Worm (Caenorhabditis elegans) whole organism, L2 larva: ENCODE results near the gene mlt-9.

Source experiments
- R02D3.7 ChIP-seq: fragments of 150-350 bp; optimal IDR thresholded peaks from 2 replicates; lab custom pipeline; 2014; ENCODE audit warnings: missing biosample characterization, missing genetic modification characterization
- egl-27 ChIP-seq: sonication (generic microtip); optimal IDR thresholded peaks from 3 replicates; lab custom pipeline; 2017; ENCODE audit warnings: missing biosample characterization, missing genetic modification reagents, missing genetic modification characterization
- fos-1 ChIP-seq: fragments of 150-350 bp; optimal IDR thresholded peaks from 2 replicates; lab custom pipeline; 2014; ENCODE audit warnings: missing biosample characterization, missing genetic modification characterization
- mab-5 ChIP-seq: fragments of 150-350 bp; optimal IDR thresholded peaks from 2 replicates; lab custom pipeline; 2014; ENCODE audit warnings: missing biosample characterization, missing genetic modification characterization
- mdl-1 ChIP-seq, 2 experiments: fragments of 150-350 bp in 1 of 2; sonication (generic microtip) in 1 of 2; optimal IDR thresholded peaks; 2 replicates each; lab custom pipeline; 2017; ENCODE audit warnings: missing biosample characterization in 2 of 2, missing genetic modification characterization in 2 of 2
- nhr-25 ChIP-seq: fragments of 150-350 bp; sonication (generic microtip); optimal IDR thresholded peaks from 3 replicates; lab custom pipeline; 2014; ENCODE audit warnings: missing biosample characterization, missing genetic modification characterization
- snpc-4 ChIP-seq: fragments of 150-350 bp; optimal IDR thresholded peaks from 2 replicates; lab custom pipeline; 2014; ENCODE audit warnings: missing biosample characterization, missing genetic modification characterization

ce11 chrX:15103481-15103880, 4.1 kb downstream of the mlt-9 start:
- no peak for TF ChIP-seq fos-1 (tag; lab: Kevin White, UChicago)
- TF ChIP-seq mdl-1 (tag; optimal IDR thresholded peaks at IDR 0.05; lab: Kevin White, UChicago) = no peak
- no peak for TF ChIP-seq mab-5
- TF ChIP-seq nhr-25 = no peak
- no peak for TF ChIP-seq egl-27 (tag; lab: Kevin White, UChicago)
- TF ChIP-seq R02D3.7 = no peak
- no peak for TF ChIP-seq snpc-4 (tag; lab: Kevin White, UChicago)
